Fruit fly (Drosophila melanogaster) whole organism, prepupa: Measurements from ENCODE around the gene CG6769.
A peak's percentile ranks its signal among the peaks of the same experiment; 100 is the strongest.

Experiments
- Blimp-1 ChIP-seq: fragments of 200-800 bp; sonication (Bioruptor generic); optimal IDR thresholded peaks from 3 replicates; lab custom pipeline; 2017; ENCODE audit warnings: missing biosample characterization, missing genetic modification characterization, mild to moderate bottlenecking, moderate library complexity, missing genetic modification reagents
- CG10669 ChIP-seq: fragments of 200-800 bp; sonication (Bioruptor generic); optimal IDR thresholded peaks from 3 replicates; lab custom pipeline; 2018; ENCODE audit warnings: missing biosample characterization, mild to moderate bottlenecking, missing genetic modification characterization, moderate library complexity
- CG11294 ChIP-seq: fragments of 200-800 bp; sonication (Bioruptor generic); IDR thresholded peaks from 2 replicates; pipeline ENCODE4 v1.3.6; 2022; ENCODE audit warnings: missing biosample characterization, missing genetic modification characterization
- CG11902 ChIP-seq: fragments of 200-800 bp; sonication (Bioruptor generic); optimal IDR thresholded peaks from 3 replicates; lab custom pipeline; 2016; ENCODE audit warnings: missing biosample characterization, missing genetic modification characterization
- CG1621 ChIP-seq: fragments of 200-800 bp; sonication (Bioruptor generic); optimal IDR thresholded peaks from 3 replicates; lab custom pipeline; 2018; ENCODE audit warnings: missing biosample characterization, mild to moderate bottlenecking, missing genetic modification characterization
- CG16779 ChIP-seq: fragments of 200-800 bp; sonication (Bioruptor generic); optimal IDR thresholded peaks from 3 replicates; lab custom pipeline; 2017; ENCODE audit warnings: missing biosample characterization, mild to moderate bottlenecking, missing genetic modification characterization
- CG3032 ChIP-seq: fragments of 200-800 bp; optimal IDR thresholded peaks from 2 replicates; lab custom pipeline; 2019; ENCODE audit warnings: missing biosample characterization, mild to moderate bottlenecking, missing genetic modification characterization, moderate library complexity
- CG32006 ChIP-seq: fragments of 200-800 bp; sonication (Bioruptor generic); optimal IDR thresholded peaks from 3 replicates; lab custom pipeline; 2017; ENCODE audit warnings: missing biosample characterization, mild to moderate bottlenecking, missing genetic modification characterization
- CG34406 ChIP-seq: fragments of 200-800 bp; sonication (Bioruptor generic); optimal IDR thresholded peaks from 3 replicates; lab custom pipeline; 2016; ENCODE audit warnings: missing biosample characterization, missing genetic modification characterization
- CG3919 ChIP-seq: fragments of 200-800 bp; sonication (Bioruptor generic); optimal IDR thresholded peaks from 3 replicates; lab custom pipeline; 2016; ENCODE audit warnings: missing biosample characterization, missing genetic modification characterization
- CG4318 ChIP-seq: fragments of 200-800 bp; sonication (Bioruptor generic); optimal IDR thresholded peaks from 3 replicates; lab custom pipeline; 2017; ENCODE audit warnings: missing biosample characterization, mild to moderate bottlenecking, missing genetic modification characterization
- CG6163 ChIP-seq: fragments of 200-800 bp; sonication (Bioruptor generic); IDR thresholded peaks from 3 replicates; pipeline ENCODE4 v1.3.6; 2022; ENCODE audit warnings: missing biosample characterization, missing genetic modification characterization
- CG6276 ChIP-seq: fragments of 200-800 bp; sonication (Bioruptor generic); optimal IDR thresholded peaks from 2 replicates; lab custom pipeline; 2017; ENCODE audit warnings: missing biosample characterization, mild to moderate bottlenecking, missing genetic modification characterization
- CG6792 ChIP-seq: fragments of 200-800 bp; sonication (Bioruptor generic); optimal IDR thresholded peaks from 3 replicates; lab custom pipeline; 2016; ENCODE audit warnings: missing biosample characterization, missing genetic modification characterization
- CG6808 ChIP-seq: fragments of 200-800 bp; sonication (Bioruptor generic); optimal IDR thresholded peaks from 3 replicates; lab custom pipeline; 2017; ENCODE audit warnings: missing biosample characterization, missing genetic modification characterization, mild to moderate bottlenecking, moderate library complexity, missing genetic modification reagents
- CG7368 ChIP-seq: fragments of 200-800 bp; sonication (Bioruptor generic); optimal IDR thresholded peaks from 3 replicates; lab custom pipeline; 2016; ENCODE audit warnings: missing biosample characterization, missing genetic modification characterization
- CG8319 ChIP-seq: fragments of 200-800 bp; sonication (Bioruptor generic); optimal IDR thresholded peaks from 3 replicates; lab custom pipeline; 2016; ENCODE audit warnings: missing biosample characterization, missing genetic modification characterization
- CG9139 ChIP-seq: fragments of 200-800 bp; sonication (Bioruptor generic); optimal IDR thresholded peaks from 3 replicates; lab custom pipeline; 2017; ENCODE audit warnings: missing biosample characterization, mild to moderate bottlenecking, missing genetic modification characterization
- Eip75B ChIP-seq: fragments of 200-800 bp; sonication (Bioruptor generic); optimal IDR thresholded peaks from 3 replicates; lab custom pipeline; 2016; ENCODE audit warnings: missing biosample characterization, missing genetic modification characterization
- Eip78C ChIP-seq: fragments of 200-800 bp; sonication (Bioruptor generic); peaks from one replicate; lab custom pipeline; 2016; ENCODE audit warnings: missing biosample characterization, missing genetic modification characterization
- Ets96B ChIP-seq: fragments of 200-800 bp; optimal IDR thresholded peaks from 2 replicates; lab custom pipeline; 2019; ENCODE audit warnings: missing biosample characterization, mild to moderate bottlenecking, missing genetic modification characterization, moderate library complexity
- Gug ChIP-seq: fragments of 200-800 bp; sonication (Bioruptor generic); IDR thresholded peaks from 2 replicates; pipeline ENCODE4 v1.3.6; 2022; ENCODE audit warnings: missing biosample characterization, missing genetic modification characterization
- Hr38 ChIP-seq: sonication (Bioruptor generic); optimal IDR thresholded peaks from 2 replicates; lab custom pipeline; 2016; ENCODE audit warnings: missing biosample characterization, missing genetic modification characterization
- Hr39 ChIP-seq: fragments of 200-800 bp; sonication (Bioruptor generic); optimal IDR thresholded peaks from 2 replicates; lab custom pipeline; 2016; ENCODE audit warnings: missing biosample characterization, missing genetic modification characterization
- Hr4 ChIP-seq: fragments of 200-800 bp; sonication (Bioruptor generic); optimal IDR thresholded peaks from 3 replicates; lab custom pipeline; 2016; ENCODE audit warnings: missing biosample characterization, missing genetic modification characterization
- Lpt ChIP-seq: fragments of 200-800 bp; sonication (Bioruptor generic); optimal IDR thresholded peaks from 3 replicates; lab custom pipeline; 2016; ENCODE audit warnings: missing biosample characterization, missing genetic modification characterization
- Met ChIP-seq: fragments of 200-800 bp; sonication (Bioruptor generic); optimal IDR thresholded peaks from 3 replicates; lab custom pipeline; 2016; ENCODE audit warnings: missing biosample characterization, missing genetic modification characterization
- OdsH ChIP-seq: fragments of 200-800 bp; sonication (Bioruptor generic); optimal IDR thresholded peaks from 3 replicates; lab custom pipeline; 2016; ENCODE audit warnings: missing biosample characterization, missing genetic modification characterization
- Smox ChIP-seq: fragments of 200-800 bp; sonication (Bioruptor generic); optimal IDR thresholded peaks from 3 replicates; lab custom pipeline; 2016; ENCODE audit warnings: missing biosample characterization, missing genetic modification characterization
- Sox14 ChIP-seq: fragments of 200-800 bp; sonication (Bioruptor generic); optimal IDR thresholded peaks from 3 replicates; lab custom pipeline; 2016; ENCODE audit warnings: missing biosample characterization, missing genetic modification characterization
- Sox15 ChIP-seq: fragments of 200-800 bp; sonication (Bioruptor generic); optimal IDR thresholded peaks from 3 replicates; lab custom pipeline; 2016; ENCODE audit warnings: missing biosample characterization, missing genetic modification characterization
- achi ChIP-seq: fragments of 200-800 bp; sonication (Bioruptor generic); optimal IDR thresholded peaks from 3 replicates; lab custom pipeline; 2016; ENCODE audit warnings: missing biosample characterization, missing genetic modification characterization
- acj6 ChIP-seq: fragments of 200-800 bp; sonication (Bioruptor generic); optimal IDR thresholded peaks from 3 replicates; lab custom pipeline; 2016; ENCODE audit warnings: missing biosample characterization, missing genetic modification characterization
- dac ChIP-seq: fragments of 200-800 bp; sonication (Bioruptor generic); optimal IDR thresholded peaks from 2 replicates; lab custom pipeline; 2017; ENCODE audit warnings: missing biosample characterization, mild to moderate bottlenecking, missing genetic modification characterization
- dsx ChIP-seq: fragments of 200-800 bp; optimal IDR thresholded peaks from 3 replicates; lab custom pipeline; 2019; ENCODE audit warnings: missing biosample characterization, mild to moderate bottlenecking, missing genetic modification characterization, moderate library complexity; ENCODE audit not compliant: poor library complexity, severe bottlenecking
- eg ChIP-seq: fragments of 200-800 bp; sonication (Bioruptor generic); IDR thresholded peaks from 3 replicates; pipeline ENCODE4 v1.3.6; 2022; ENCODE audit warnings: missing biosample characterization, missing genetic modification characterization
- esn ChIP-seq: fragments of 200-800 bp; sonication (Bioruptor generic); optimal IDR thresholded peaks from 2 replicates; lab custom pipeline; 2016; ENCODE audit warnings: missing biosample characterization, mild to moderate bottlenecking, missing genetic modification characterization, moderate library complexity
- fd59A ChIP-seq: fragments of 200-800 bp; sonication (Bioruptor generic); optimal IDR thresholded peaks from 2 replicates; lab custom pipeline; 2017; ENCODE audit warnings: missing biosample characterization, mild to moderate bottlenecking, missing genetic modification characterization, missing genetic modification reagents
- fd85E ChIP-seq: fragments of 200-800 bp; sonication (Bioruptor generic); optimal IDR thresholded peaks from 3 replicates; lab custom pipeline; 2016; ENCODE audit warnings: missing biosample characterization, missing genetic modification characterization
- fkh ChIP-seq: fragments of 200-800 bp; sonication (Bioruptor generic); optimal IDR thresholded peaks from 3 replicates; lab custom pipeline; 2017; ENCODE audit warnings: missing biosample characterization, mild to moderate bottlenecking, missing genetic modification characterization, moderate library complexity
- lz ChIP-seq: fragments of 200-800 bp; sonication (Bioruptor generic); optimal IDR thresholded peaks from 3 replicates; lab custom pipeline; 2016; ENCODE audit warnings: missing biosample characterization, missing genetic modification characterization
- net ChIP-seq: fragments of 200-800 bp; sonication (Bioruptor generic); optimal IDR thresholded peaks from 3 replicates; lab custom pipeline; 2016; ENCODE audit warnings: missing biosample characterization, missing genetic modification characterization
- pdm3 ChIP-seq: fragments of 200-800 bp; sonication (Bioruptor generic); optimal IDR thresholded peaks from 3 replicates; lab custom pipeline; 2016; ENCODE audit warnings: missing biosample characterization, missing genetic modification characterization
- salr ChIP-seq, 2 experiments: fragments of 200-800 bp; sonication (Bioruptor generic); optimal IDR thresholded peaks; 3 replicates each; lab custom pipeline; 2016 to 2018; ENCODE audit warnings: missing biosample characterization in 2 of 2, missing genetic modification characterization in 2 of 2, mild to moderate bottlenecking in 1 of 2
- svp ChIP-seq: fragments of 200-800 bp; sonication (Bioruptor generic); peaks from one replicate; lab custom pipeline; 2016; ENCODE audit warnings: missing biosample characterization, missing genetic modification characterization
- topi ChIP-seq: fragments of 200-800 bp; sonication (Bioruptor generic); optimal IDR thresholded peaks from 3 replicates; lab custom pipeline; 2016; ENCODE audit warnings: missing biosample characterization, missing genetic modification characterization
- vri ChIP-seq: fragments of 200-800 bp; sonication (Bioruptor generic); optimal IDR thresholded peaks from 3 replicates; lab custom pipeline; 2016; ENCODE audit warnings: missing biosample characterization, mild to moderate bottlenecking, missing genetic modification characterization

CG6769 gene

dm6 chrX:17860711-17861110 lies at the start of gene CG6769, which contains the start of gene Arp8:
TSS of gene CG6769 (plus strand) at chrX:17861002.
TSS of gene Arp8 (minus strand) at chrX:17860800.
- TF ChIP-seq pdm3 (GFP tag; lab: Kevin White, UChicago) (no peak), achi (peak; percentile 6), eg (GFP tag; lab: Robert Waterston, UW) (no peak), CG3032 (tag; lab: Kevin White, UChicago) (peak; percentile 32), CG11294 (no peak), CG4318 (GFP tag; lab: Kevin White, UChicago) (no peak), Sox15 (GFP tag; lab: Kevin White, UChicago) (no peak), CG32006 (GFP tag; lab: Kevin White, UChicago) (no peak), CG3919 (GFP tag; lab: Kevin White, UChicago) (no peak), CG9139 (GFP tag; lab: Kevin White, UChicago) (no peak), fkh (GFP tag; lab: Kevin White, UChicago) (no peak), Sox14 (GFP tag; lab: Kevin White, UChicago) (peak; percentile 56), topi (GFP tag; lab: Kevin White, UChicago) (peak; percentile 22), Blimp-1 (GFP tag; lab: Kevin White, UChicago) (peak; percentile 34), lz (no peak), svp (GFP tag; lab: Kevin White, UChicago) (peak; percentile 46), CG10669 (GFP tag; lab: Kevin White, UChicago) (no peak), fd59A (GFP tag; lab: Kevin White, UChicago) (no peak), CG7368 (GFP tag; lab: Kevin White, UChicago) (no peak), CG6276 (no peak), OdsH (GFP tag; lab: Kevin White, UChicago) (no peak), CG11902 (no peak), Lpt (GFP tag; lab: Kevin White, UChicago) (no peak), CG34406 (GFP tag; lab: Kevin White, UChicago) (no peak), Ets96B (tag; lab: Kevin White, UChicago) (no peak), Smox (GFP tag; lab: Kevin White, UChicago) (peak; percentile 32), esn (peak; percentile 53), Hr38 (no peak), dsx (no peak), Eip78C (peak; percentile 76), CG6808 (no peak), acj6 (GFP tag; lab: Kevin White, UChicago) (no peak), net (GFP tag; lab: Kevin White, UChicago) (no peak), CG1621 (tag; lab: Kevin White, UChicago) (peak; percentile 35), fd85E (GFP tag; lab: Kevin White, UChicago) (no peak), Hr4 (GFP tag; lab: Kevin White, UChicago) (peak; percentile 8), Eip75B (GFP tag; lab: Kevin White, UChicago) (peak; percentile 3), Hr39 (GFP tag; lab: Kevin White, UChicago) (peak; percentile 18), CG6792 (GFP tag; lab: Kevin White, UChicago) (no peak), Met (GFP tag; lab: Kevin White, UChicago) (peak; percentile 39), CG6163 (GFP tag; lab: Robert Waterston, UW) (no peak), dac (GFP tag; lab: Kevin White, UChicago) (no peak), salr (GFP tag; optimal IDR thresholded peaks at IDR 0.05; lab: Kevin White, UChicago) (no peak), Gug (GFP tag; lab: Robert Waterston, UW) (no peak), CG8319 (GFP tag; lab: Kevin White, UChicago) (no peak), vri (GFP tag; lab: Kevin White, UChicago) (no peak), CG16779 (tag; lab: Kevin White, UChicago) (no peak)
